Fruit fly (Drosophila melanogaster): ENCODE data around the gene Nak.

Gene Nak

DNA sequence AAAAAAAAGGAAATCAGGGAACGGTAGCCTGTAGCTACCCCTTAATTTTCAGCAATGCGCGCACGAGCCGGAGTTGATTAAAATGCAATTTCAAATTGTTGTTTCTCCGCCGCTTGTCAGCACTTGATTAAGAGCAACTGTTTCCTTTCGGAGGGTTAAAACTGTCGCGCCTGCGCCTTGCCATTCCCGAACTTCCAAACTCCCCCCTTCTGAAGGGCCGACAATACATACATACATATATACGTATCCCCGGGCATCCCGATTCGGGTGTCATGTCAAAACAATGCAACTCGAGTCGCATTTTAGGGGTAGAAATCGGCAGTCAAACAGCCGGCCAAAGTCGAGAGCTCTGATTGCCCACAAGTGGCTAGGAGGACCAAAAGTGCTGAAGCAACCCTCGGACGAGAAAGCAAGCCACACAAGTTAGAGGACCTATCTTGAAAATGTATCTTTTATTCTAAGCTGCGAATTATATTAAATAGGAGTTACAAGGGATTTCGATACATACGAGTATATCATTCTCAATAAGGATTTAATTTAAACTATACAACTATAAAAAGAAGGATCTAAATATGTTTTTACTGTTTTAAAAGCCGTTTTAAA, 43.8 kb downstream of the Nak start:
- TF ChIP-seq CG17801 (GFP tag; optimal IDR thresholded peaks at IDR 0.05; ENCODE audit: partially characterized antibody): no peak

DNA sequence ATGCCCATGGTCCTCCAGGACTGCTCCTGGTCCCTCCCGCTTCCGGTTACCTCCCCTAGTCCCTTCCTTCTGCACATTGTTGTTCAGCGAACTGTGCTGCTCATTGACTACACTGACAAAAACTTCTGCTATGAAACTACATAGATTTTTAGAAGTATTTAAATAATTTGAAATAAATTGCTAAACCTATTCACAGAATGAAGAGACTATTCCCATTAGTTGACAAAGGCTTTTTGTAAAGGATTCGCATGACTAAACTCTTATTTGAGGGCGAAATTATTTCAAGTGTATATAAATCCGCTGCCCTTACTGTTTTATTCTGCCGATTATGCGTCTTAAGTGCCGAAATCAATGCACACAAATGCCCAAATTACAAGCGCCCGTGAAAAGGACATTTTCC, 47.3 kb downstream of the Nak start:
- TF ChIP-seq CG17801 (GFP tag; optimal IDR thresholded peaks at IDR 0.05; ENCODE audit: partially characterized antibody): no peak

DNA sequence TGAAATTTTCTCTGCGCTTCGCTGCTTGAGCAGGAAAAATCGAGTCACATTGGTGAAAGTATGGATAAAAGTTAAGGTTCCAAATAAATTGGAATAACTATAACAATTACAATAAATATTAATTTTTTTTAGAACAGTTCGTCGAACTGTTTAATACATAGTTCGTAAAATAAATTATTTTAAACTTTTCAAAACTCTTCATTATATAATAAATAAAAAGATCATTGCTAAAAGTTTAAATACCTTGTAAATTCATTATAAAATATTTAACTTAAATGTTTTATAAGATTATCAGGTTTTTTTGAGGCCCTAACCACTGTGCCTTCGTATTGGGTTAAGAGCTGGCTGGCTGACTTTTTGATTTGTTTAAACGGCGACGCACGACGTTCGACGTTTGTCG, 49.1 kb downstream of the Nak start:
- TF ChIP-seq CG17801 (GFP tag; optimal IDR thresholded peaks at IDR 0.05; ENCODE audit: partially characterized antibody): no peak

DNA sequence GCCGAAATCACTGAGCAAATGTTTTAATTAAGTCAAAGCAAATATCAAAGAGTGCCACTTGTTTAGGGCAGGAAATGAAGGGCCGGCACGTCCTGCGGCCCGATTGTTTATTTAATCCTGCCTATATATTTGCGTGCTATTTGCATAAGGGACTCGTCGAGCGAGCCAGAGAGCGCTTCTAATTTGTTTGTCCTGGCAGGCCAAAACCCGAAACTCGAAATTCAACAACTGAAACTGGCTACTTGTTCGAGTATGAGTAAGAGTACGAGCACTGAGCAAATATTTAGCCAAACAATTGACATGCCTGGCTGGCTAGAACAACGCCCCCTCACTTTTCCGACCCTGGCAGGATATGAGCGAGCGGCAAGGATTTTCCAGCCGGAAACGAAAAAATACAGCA, 51.0 kb downstream of the Nak start:
- no peak for TF ChIP-seq CG17801 (GFP tag; optimal IDR thresholded peaks at IDR 0.05; ENCODE audit: partially characterized antibody)

DNA sequence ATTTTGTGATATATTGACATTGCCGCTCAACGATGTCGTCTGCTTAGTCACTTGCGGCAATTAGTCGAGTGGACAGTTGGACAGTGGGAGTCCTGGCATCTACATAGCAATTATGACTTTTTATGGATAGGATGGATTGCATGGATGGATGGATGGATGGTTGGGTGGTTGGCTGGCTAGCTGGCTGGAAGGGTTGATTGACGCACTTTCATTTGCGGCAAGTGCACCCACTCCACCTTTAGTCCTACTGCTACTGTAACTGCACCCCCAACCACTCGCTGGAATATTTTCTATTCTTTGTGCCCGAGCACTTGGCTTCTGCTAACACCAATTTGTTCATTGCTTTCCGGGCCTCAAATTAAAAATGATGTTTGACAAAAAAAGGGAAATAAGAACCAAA, 53.7 kb downstream of the Nak start:
- no peak for TF ChIP-seq CG17801 (GFP tag; optimal IDR thresholded peaks at IDR 0.05; ENCODE audit: partially characterized antibody)

All from ovary, adult (tissue).